Worm (Caenorhabditis elegans) whole organism, L4 larva: ENCODE results near the gene ZK792.12.
A peak's percentile ranks its signal among the peaks of the same experiment; 100 is the strongest.

Source experiments
- D1046.2 ChIP-seq: fragments of 200-800 bp; sonication (Bioruptor generic); IDR thresholded peaks from 2 replicates; pipeline ENCODE4 v1.3.6; 2022; ENCODE audit warnings: missing genetic modification characterization, missing compliant biosample characterization
- F49E8.2 ChIP-seq: sonication (generic microtip); optimal IDR thresholded peaks from 2 replicates; lab custom pipeline; 2016; ENCODE audit warnings: missing compliant biosample characterization, mild to moderate bottlenecking, missing genetic modification characterization, borderline replicate concordance
- R02D3.7 ChIP-seq: fragments of 150-350 bp; sonication (generic microtip); optimal IDR thresholded peaks from 3 replicates; lab custom pipeline; 2014; ENCODE audit warnings: missing biosample characterization, missing genetic modification characterization
- T20F7.1 ChIP-seq: fragments of 200-800 bp; sonication (Bioruptor generic); optimal IDR thresholded peaks from 2 replicates; lab custom pipeline; 2018; ENCODE audit warnings: mild to moderate bottlenecking, missing genetic modification characterization, missing compliant biosample characterization
- Y5F2A.4 ChIP-seq: fragments of 200-800 bp; sonication (Bioruptor generic); optimal IDR thresholded peaks from 2 replicates; lab custom pipeline; 2018; ENCODE audit warnings: mild to moderate bottlenecking, missing genetic modification characterization, missing compliant biosample characterization
- Y75B8A.6 ChIP-seq: fragments of 200-800 bp; sonication (Bioruptor generic); IDR thresholded peaks from 2 replicates; pipeline ENCODE4 v1.3.6; 2022; ENCODE audit warnings: missing genetic modification reagents, missing genetic modification characterization, missing compliant biosample characterization
- ZK546.5 ChIP-seq, 2 experiments: sonication (generic microtip); optimal IDR thresholded peaks; 2 replicates each; lab custom pipeline; 2017; ENCODE audit warnings: missing biosample characterization in 2 of 2, missing genetic modification characterization in 2 of 2
- aha-1 ChIP-seq: fragments of 150-350 bp; peaks from one replicate; lab custom pipeline; 2014; ENCODE audit warnings: missing biosample characterization, missing genetic modification characterization
- attf-4 ChIP-seq: sonication (generic microtip); optimal IDR thresholded peaks from 3 replicates; lab custom pipeline; 2017; ENCODE audit warnings: missing biosample characterization, missing genetic modification characterization
- ctbp-1 ChIP-seq: fragments of 200-800 bp; sonication (Bioruptor generic); IDR thresholded peaks from 2 replicates; pipeline ENCODE4 v1.3.6; 2022; ENCODE audit warnings: missing genetic modification reagents, missing genetic modification characterization, missing compliant biosample characterization
- daf-16 ChIP-seq, 3 experiments: sonication (generic microtip); optimal IDR thresholded peaks; 2 replicates each; lab custom pipeline; 2016 to 2017; ENCODE audit warnings: missing genetic modification characterization in 3 of 3, missing genetic modification reagents in 3 of 3, mild to moderate bottlenecking in 2 of 3, missing compliant biosample characterization in 2 of 3, missing biosample characterization in 1 of 3, moderate library complexity in 1 of 3
- dmd-6 ChIP-seq: fragments of 200-800 bp; sonication (Bioruptor generic); IDR thresholded peaks from 2 replicates; pipeline ENCODE4 v1.3.6; 2022; ENCODE audit warnings: missing genetic modification reagents, missing genetic modification characterization, missing compliant biosample characterization
- dmd-8 ChIP-seq: fragments of 200-800 bp; sonication (Bioruptor generic); IDR thresholded peaks from 2 replicates; pipeline ENCODE4 v1.3.6; 2022; ENCODE audit warnings: missing genetic modification characterization, missing compliant biosample characterization
- dve-1 ChIP-seq: sonication (generic microtip); optimal IDR thresholded peaks from 2 replicates; lab custom pipeline; 2017; ENCODE audit warnings: antibody characterized with exemption, mild to moderate bottlenecking, missing genetic modification characterization, missing compliant biosample characterization; ENCODE audit not compliant: insufficient read depth
- egl-43 ChIP-seq: fragments of 200-800 bp; sonication (Bioruptor generic); IDR thresholded peaks from 2 replicates; pipeline ENCODE4 v1.3.6; 2022; ENCODE audit warnings: missing genetic modification reagents, missing genetic modification characterization, missing compliant biosample characterization
- fkh-10 ChIP-seq: fragments of 150-350 bp; optimal IDR thresholded peaks from 2 replicates; lab custom pipeline; 2014; ENCODE audit warnings: missing biosample characterization, missing genetic modification reagents, missing genetic modification characterization
- hlh-11 ChIP-seq: fragments of 200-800 bp; sonication (Bioruptor generic); optimal IDR thresholded peaks from 2 replicates; lab custom pipeline; 2018; ENCODE audit warnings: mild to moderate bottlenecking, missing genetic modification characterization, missing compliant biosample characterization
- hlh-30 ChIP-seq: sonication (generic microtip); optimal IDR thresholded peaks from 2 replicates; lab custom pipeline; 2017; ENCODE audit warnings: antibody characterized with exemption, mild to moderate bottlenecking, missing genetic modification characterization, missing compliant biosample characterization; ENCODE audit not compliant: insufficient read depth
- lin-1 ChIP-seq: fragments of 200-800 bp; sonication (Bioruptor generic); IDR thresholded peaks from 2 replicates; pipeline ENCODE4 v1.3.6; 2022; ENCODE audit warnings: missing genetic modification reagents, missing genetic modification characterization, missing compliant biosample characterization
- lin-29 ChIP-seq: fragments of 200-800 bp; sonication (Bioruptor generic); IDR thresholded peaks from 2 replicates; pipeline ENCODE4 v1.3.6; 2022; ENCODE audit warnings: missing genetic modification reagents, missing genetic modification characterization, missing compliant biosample characterization
- lsy-2 ChIP-seq, 2 experiments: fragments of 150-350 bp in 1 of 2; sonication (generic microtip) in 1 of 2; optimal IDR thresholded peaks; 2 replicates each; lab custom pipeline; 2014 to 2017; ENCODE audit warnings: missing biosample characterization in 2 of 2, missing genetic modification characterization in 2 of 2
- mdl-1 ChIP-seq, 2 experiments: fragments of 150-350 bp in 1 of 2; sonication (generic microtip) in 1 of 2; optimal IDR thresholded peaks; 2 replicates each; lab custom pipeline; 2014 to 2017; ENCODE audit warnings: missing biosample characterization in 2 of 2, missing genetic modification characterization in 2 of 2
- mdt-29 ChIP-seq: fragments of 200-800 bp; sonication (Bioruptor generic); IDR thresholded peaks from 2 replicates; pipeline ENCODE4 v1.3.6; 2022; ENCODE audit warnings: missing genetic modification reagents, missing genetic modification characterization, missing compliant biosample characterization
- mes-2 ChIP-seq: sonication (generic microtip); optimal IDR thresholded peaks from 2 replicates; lab custom pipeline; 2016; ENCODE audit warnings: missing genotype, mild to moderate bottlenecking, missing genetic modification characterization, missing compliant biosample characterization; ENCODE audit not compliant: poor library complexity, severe bottlenecking
- mxl-2 ChIP-seq: fragments of 200-800 bp; sonication (Bioruptor generic); conservative IDR thresholded peaks from 2 replicates; pipeline ENCODE4 v1.3.6; 2022; ENCODE audit warnings: missing genetic modification reagents, missing genetic modification characterization, missing compliant biosample characterization
- nhr-10 ChIP-seq: fragments of 150-350 bp; optimal IDR thresholded peaks from 2 replicates; lab custom pipeline; 2014; ENCODE audit warnings: missing biosample characterization, missing genetic modification characterization
- nhr-48 ChIP-seq: sonication (generic microtip); optimal IDR thresholded peaks from 2 replicates; lab custom pipeline; 2016; ENCODE audit warnings: mild to moderate bottlenecking, missing genetic modification characterization, missing compliant biosample characterization
- rbr-2 ChIP-seq: sonication (generic microtip); optimal IDR thresholded peaks from 2 replicates; lab custom pipeline; 2016; ENCODE audit warnings: missing genotype, missing genetic modification characterization, missing compliant biosample characterization
- snpc-1.2 ChIP-seq: fragments of 200-800 bp; sonication (Bioruptor generic); IDR thresholded peaks from 2 replicates; pipeline ENCODE4 v1.3.6; 2022; ENCODE audit warnings: missing genetic modification reagents, missing genetic modification characterization, missing compliant biosample characterization
- snpc-4 ChIP-seq: fragments of 150-350 bp; optimal IDR thresholded peaks from 2 replicates; lab custom pipeline; 2014; ENCODE audit warnings: missing biosample characterization, missing genetic modification characterization
- unc-130 ChIP-seq: sonication (generic microtip); optimal IDR thresholded peaks from 2 replicates; lab custom pipeline; 2016; ENCODE audit warnings: missing genetic modification reagents, missing genetic modification characterization, missing compliant biosample characterization
- unc-62 ChIP-seq, 3 experiments: fragments of 150-350 bp in 1 of 3; sonication (generic microtip); optimal IDR thresholded peaks in 2 of 3; peaks in 1 of 3; 1 replicate in 1 of 3; 2 replicates in 2 of 3; lab custom pipeline; 2014 to 2017; ENCODE audit warnings: missing biosample characterization in 3 of 3, missing genetic modification characterization in 3 of 3, missing genetic modification reagents in 3 of 3, missing genotype in 1 of 3
- zfp-2 ChIP-seq: sonication (generic microtip); optimal IDR thresholded peaks from 2 replicates; lab custom pipeline; 2016; ENCODE audit warnings: mild to moderate bottlenecking, missing genetic modification characterization, missing compliant biosample characterization
- zfp-3 ChIP-seq: fragments of 200-800 bp; sonication (Bioruptor generic); conservative IDR thresholded peaks from 2 replicates; pipeline ENCODE4 v1.3.6; 2022; ENCODE audit warnings: missing genetic modification reagents, missing genetic modification characterization, missing compliant biosample characterization

The ZK792.12 gene

DNA sequence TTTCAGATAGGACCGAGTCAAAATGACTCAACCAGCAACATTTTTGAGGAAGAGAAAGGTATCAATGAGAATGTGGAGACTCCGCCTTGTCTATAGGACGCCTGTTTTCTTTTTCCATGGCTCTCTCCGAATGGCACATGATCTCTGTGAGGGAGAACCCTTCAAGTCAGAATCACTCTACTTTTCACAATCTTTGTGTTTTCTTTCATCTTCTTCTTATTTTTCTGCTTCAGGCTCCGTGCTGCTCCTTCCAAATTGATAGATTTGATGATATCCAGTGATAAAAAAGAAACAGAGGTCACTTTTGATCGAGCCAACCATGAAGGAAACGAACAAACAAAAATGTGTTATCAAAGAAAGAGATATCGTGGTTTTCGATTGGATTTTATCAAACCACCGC, 44.6 kb upstream of the ZK792.12 start, which contains the start of gene ZK809.8:
Gene ZK809.8, minus strand, starts transcription at position 34 of the 400 bp plus-strand sequence.
- TF ChIP-seq dmd-6 = no peak
- TF ChIP-seq mdt-29 (GFP tag; lab: Robert Waterston, UW) = no peak
- TF ChIP-seq mxl-2 (GFP tag; lab: Robert Waterston, UW) = no peak
- TF ChIP-seq unc-62 (GFP tag; optimal IDR thresholded peaks at IDR 0.05 in 1 of 2; lab: Kevin White, UChicago) = peak in 1 of 2 experiments; percentile 87
- TF ChIP-seq unc-62 (tag; optimal IDR thresholded peaks at IDR 0.05; lab: Kevin White, UChicago) = no peak
- TF ChIP-seq daf-16 (GFP tag; optimal IDR thresholded peaks at IDR 0.05; lab: Kevin White, UChicago) = peak in 1 of 2 experiments; percentile 77
- TF ChIP-seq daf-16 (tag; optimal IDR thresholded peaks at IDR 0.05; lab: Kevin White, UChicago) = no peak
- TF ChIP-seq egl-43 = no peak
- no peak for TF ChIP-seq ZK546.5 (tag; optimal IDR thresholded peaks at IDR 0.05; lab: Kevin White, UChicago)
- no peak for TF ChIP-seq lin-29
- TF ChIP-seq hlh-30 (tag; lab: Kevin White, UChicago) = peak; percentile 5
- no peak for TF ChIP-seq snpc-1.2 (GFP tag; lab: Robert Waterston, UW)
- TF ChIP-seq mdl-1 (tag; optimal IDR thresholded peaks at IDR 0.05; lab: Kevin White, UChicago) = no peak
- TF ChIP-seq fkh-10 (GFP tag; lab: Kevin White, UChicago) = no peak
- no peak for TF ChIP-seq attf-4 (tag; lab: Kevin White, UChicago)
- no peak for TF ChIP-seq Y5F2A.4 (GFP tag; lab: Kevin White, UChicago)
- no peak for TF ChIP-seq ctbp-1 (GFP tag; lab: Robert Waterston, UW)
- peak; percentile 44 for TF ChIP-seq hlh-11
- TF ChIP-seq F49E8.2 = no peak
- TF ChIP-seq R02D3.7 (tag; lab: Kevin White, UChicago) = no peak
- no peak for TF ChIP-seq zfp-3 (GFP tag; lab: Robert Waterston, UW)
- TF ChIP-seq nhr-10 (tag; lab: Kevin White, UChicago) = no peak
- TF ChIP-seq dve-1 = no peak
- TF ChIP-seq D1046.2 (GFP tag; lab: Robert Waterston, UW) = no peak

DNA sequence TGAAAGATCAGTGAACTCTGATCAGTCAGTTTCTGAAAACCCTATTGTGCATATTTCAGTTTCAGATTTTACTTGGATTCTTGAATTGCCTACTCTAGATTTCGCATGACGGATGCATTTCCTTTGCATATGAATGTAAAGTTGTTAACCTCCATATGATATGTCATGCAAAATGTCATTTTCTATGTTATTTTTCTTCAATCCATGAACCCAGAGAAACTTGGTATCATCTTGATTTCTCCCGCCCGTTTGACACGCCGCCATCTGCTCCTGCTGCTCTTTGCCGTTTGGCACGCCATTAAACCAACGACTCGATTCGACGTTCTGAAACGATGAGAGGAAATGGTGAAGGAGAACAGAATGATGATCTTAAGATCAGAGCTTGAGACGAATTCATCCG, 43.2 kb upstream of the ZK792.12 start:
- TF ChIP-seq rbr-2 (tag; lab: Kevin White, UChicago) (no peak), unc-62 (GFP tag; optimal IDR thresholded peaks at IDR 0.05 in 1 of 2; lab: Kevin White, UChicago) (peak in 1 of 2 experiments; percentile 93), unc-62 (tag; optimal IDR thresholded peaks at IDR 0.05; lab: Kevin White, UChicago) (no peak)
- TF ChIP-seq, all 104 proteins: peak for 1

DNA sequence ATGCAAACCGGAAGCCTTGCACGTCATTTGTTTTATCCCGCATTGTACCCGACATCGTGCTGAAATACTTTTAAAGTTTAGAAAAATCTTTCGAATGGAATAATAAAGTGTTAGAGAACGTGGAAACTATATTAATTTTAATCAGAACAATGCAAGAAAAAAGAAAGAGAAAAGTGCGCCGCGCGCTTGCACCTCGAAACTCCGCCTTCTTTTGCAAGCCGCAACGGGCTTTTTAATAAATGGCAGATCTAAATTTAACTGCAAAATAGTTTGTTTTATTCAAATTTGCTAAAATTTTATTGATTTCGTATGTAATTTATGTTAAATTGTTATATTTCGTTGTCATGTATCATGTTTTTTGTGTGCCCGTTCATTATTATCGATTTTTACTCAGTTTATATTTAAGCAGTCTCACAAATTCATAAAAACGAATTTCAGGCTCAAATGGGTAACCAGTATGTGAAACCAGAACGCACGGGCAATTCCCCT, 41.6 kb upstream of the ZK792.12 start, which contains the start of the genes acl-3 and ndub-6:
Gene acl-3, minus strand, starts transcription at position 59 of the 489 bp plus-strand sequence.
Gene ndub-6, plus strand, starts transcription at position 439 of the 489 bp plus-strand sequence.
- no peak for TF ChIP-seq Y5F2A.4 (GFP tag; lab: Kevin White, UChicago)
- TF ChIP-seq daf-16 (GFP tag; optimal IDR thresholded peaks at IDR 0.05; lab: Kevin White, UChicago) = no peak
- peak; percentile 14 for TF ChIP-seq daf-16 (tag; optimal IDR thresholded peaks at IDR 0.05; lab: Kevin White, UChicago)
- TF ChIP-seq mes-2 (tag; lab: Kevin White, UChicago) = peak; percentile 64

DNA sequence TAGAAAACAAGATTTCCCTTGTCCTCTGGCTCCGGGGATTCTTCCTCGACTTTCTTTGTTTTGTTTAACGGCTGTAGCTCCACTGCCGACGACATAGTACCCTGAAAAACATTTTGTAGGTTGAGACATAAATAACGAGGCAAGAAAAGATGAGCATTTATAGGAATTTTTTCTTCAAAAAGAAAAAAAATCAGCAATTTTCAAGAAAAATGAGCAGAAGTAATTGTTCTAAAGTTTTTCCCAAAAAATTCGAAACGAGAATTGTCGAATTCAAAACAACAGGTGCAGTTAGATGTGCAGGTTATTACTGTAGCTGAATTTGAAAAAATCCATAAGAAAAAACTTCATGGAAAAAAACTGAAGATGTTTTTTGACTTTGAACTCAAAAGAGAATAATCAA, 38.2 kb upstream of the ZK792.12 start, which contains the start of gene ent-1:
Gene ent-1, minus strand, starts transcription at position 101 of the 400 bp plus-strand sequence.
- TF ChIP-seq fkh-10 (GFP tag; lab: Kevin White, UChicago) = no peak
- peak in 1 of 2 experiments; percentile 9 for TF ChIP-seq lsy-2 (tag; optimal IDR thresholded peaks at IDR 0.05; lab: Kevin White, UChicago)
- peak; percentile 70 for TF ChIP-seq aha-1 (tag; lab: Kevin White, UChicago)
- TF ChIP-seq T20F7.1 = no peak
- TF ChIP-seq nhr-48 (tag; lab: Kevin White, UChicago) = no peak
- no peak for TF ChIP-seq ZK546.5 (tag; optimal IDR thresholded peaks at IDR 0.05; lab: Kevin White, UChicago)
- TF ChIP-seq, all 104 proteins: peak for 2

DNA sequence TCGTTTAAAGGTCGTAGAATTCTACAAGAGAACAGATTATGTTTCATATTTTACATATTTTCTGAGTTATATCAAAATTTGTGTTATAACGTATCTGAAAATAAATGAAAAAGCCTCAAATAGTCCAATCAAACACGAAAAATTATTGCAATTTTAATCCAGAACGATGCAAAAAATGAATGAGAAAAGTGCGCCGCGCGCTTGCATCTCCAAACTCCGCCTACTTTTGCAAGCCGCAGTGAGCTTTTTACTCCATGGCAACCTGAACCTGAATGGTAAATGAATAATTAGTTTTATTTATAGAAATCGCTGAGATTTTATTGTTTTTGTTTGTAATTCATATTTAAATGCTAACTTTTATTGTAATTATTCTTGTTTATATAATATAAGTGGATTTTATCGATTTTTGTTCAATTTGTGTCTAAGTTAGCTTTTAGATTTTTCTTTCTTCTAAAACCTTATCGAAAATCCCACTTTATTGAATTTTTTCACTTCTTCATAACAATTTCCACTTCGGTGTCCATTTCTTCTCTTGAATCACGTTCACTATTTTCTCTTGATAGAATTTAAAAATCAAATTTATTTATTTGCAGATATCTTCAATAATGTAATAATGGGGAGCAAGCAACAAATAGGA, 37.3 kb upstream of the ZK792.12 start, which contains the start of gene ZK809.5:
Gene ZK809.5, plus strand, starts transcription at position 587 of the 637 bp plus-strand sequence.
- TF ChIP-seq lsy-2 (tag; optimal IDR thresholded peaks at IDR 0.05; lab: Kevin White, UChicago) (peak in 1 of 2 experiments; percentile 20), Y75B8A.6 (GFP tag; lab: Robert Waterston, UW) (no peak), unc-130 (GFP tag; lab: Kevin White, UChicago) (no peak), snpc-4 (tag; lab: Kevin White, UChicago) (no peak), mes-2 (tag; lab: Kevin White, UChicago) (peak; percentile 54), lin-1 (GFP tag; lab: Robert Waterston, UW) (no peak), dmd-8 (GFP tag; lab: Robert Waterston, UW) (no peak), zfp-2 (no peak), aha-1 (tag; lab: Kevin White, UChicago) (peak; percentile 46)
